Worm (Caenorhabditis elegans) whole organism, young adult: ENCODE data around the gene D1054.1.

Experiments
- F39B2.1 ChIP-seq: fragments of 200-800 bp; sonication (Bioruptor generic); IDR thresholded peaks from 2 replicates; pipeline ENCODE4 v1.3.6; 2022; ENCODE audit warnings: missing genetic modification reagents, missing genetic modification characterization, missing compliant biosample characterization
- akir-1 ChIP-seq: fragments of 200-800 bp; sonication (Bioruptor generic); optimal IDR thresholded peaks from 2 replicates; lab custom pipeline; 2018; ENCODE audit warnings: mild to moderate bottlenecking, missing genetic modification characterization, moderate library complexity, missing compliant biosample characterization
- ama-1 ChIP-seq, 3 experiments: fragments of 150-350 bp in 1 of 3; sonication (generic microtip) in 2 of 3; optimal IDR thresholded peaks; 2 replicates each; lab custom pipeline; 2014 to 2018; ENCODE audit warnings: missing biosample characterization in 2 of 3, missing genetic modification characterization in 2 of 3, missing genetic modification reagents in 2 of 3
- attf-5 ChIP-seq: fragments of 200-800 bp; sonication (Bioruptor generic); optimal IDR thresholded peaks from 2 replicates; lab custom pipeline; 2018; ENCODE audit warnings: mild to moderate bottlenecking, missing genetic modification characterization, missing compliant biosample characterization
- hlh-12 ChIP-seq: sonication (generic microtip); optimal IDR thresholded peaks from 2 replicates; lab custom pipeline; 2016; ENCODE audit warnings: missing genetic modification characterization, missing compliant biosample characterization
- lin-35 ChIP-seq, 3 experiments: fragments of 150-350 bp in 2 of 3; sonication (generic microtip) in 1 of 3; optimal IDR thresholded peaks; 2 replicates each; lab custom pipeline; 2014 to 2018; ENCODE audit warnings: missing biosample characterization in 3 of 3, missing genetic modification characterization in 3 of 3, missing genetic modification reagents in 3 of 3
- nfya-1 ChIP-seq: sonication (generic microtip); optimal IDR thresholded peaks from 2 replicates; lab custom pipeline; 2017; ENCODE audit warnings: antibody characterized with exemption, missing compliant biosample characterization, missing genetic modification characterization, borderline replicate concordance; ENCODE audit not compliant: insufficient read depth
- nhr-120 ChIP-seq: fragments of 200-800 bp; sonication (Bioruptor generic); IDR thresholded peaks from 2 replicates; pipeline ENCODE4 v1.3.6; 2022; ENCODE audit warnings: missing genetic modification characterization, missing compliant biosample characterization
- pha-4 ChIP-seq: fragments of 150-350 bp; sonication (generic microtip); optimal IDR thresholded peaks from 2 replicates; lab custom pipeline; 2014; ENCODE audit warnings: missing biosample characterization, missing genetic modification reagents, missing genetic modification characterization
- rcor-1 ChIP-seq: fragments of 200-800 bp; sonication (Bioruptor generic); IDR thresholded peaks from 2 replicates; pipeline ENCODE4 v1.3.6; 2022; ENCODE audit warnings: missing genetic modification reagents, missing genetic modification characterization, missing compliant biosample characterization
- rpc-1 ChIP-seq, 2 experiments: fragments of 150-350 bp in 1 of 2; sonication (generic microtip) in 1 of 2; optimal IDR thresholded peaks; 2 replicates each; lab custom pipeline; 2014 to 2018; ENCODE audit warnings: missing biosample characterization in 1 of 2, missing genetic modification characterization in 1 of 2, missing genetic modification reagents in 1 of 2, missing genotype in 1 of 2
- tbx-9 ChIP-seq: sonication (generic microtip); optimal IDR thresholded peaks from 2 replicates; lab custom pipeline; 2016; ENCODE audit warnings: borderline replicate concordance, missing genetic modification characterization, inconsistent platforms, missing compliant biosample characterization
- unc-62 ChIP-seq: fragments of 150-350 bp; optimal IDR thresholded peaks from 2 replicates; lab custom pipeline; 2014; ENCODE audit warnings: missing biosample characterization, missing genetic modification reagents, missing genetic modification characterization
- ztf-22 ChIP-seq: fragments of 200-800 bp; sonication (Bioruptor generic); optimal IDR thresholded peaks from 2 replicates; lab custom pipeline; 2018; ENCODE audit warnings: mild to moderate bottlenecking, missing genetic modification characterization, moderate library complexity, missing compliant biosample characterization

DNA sequence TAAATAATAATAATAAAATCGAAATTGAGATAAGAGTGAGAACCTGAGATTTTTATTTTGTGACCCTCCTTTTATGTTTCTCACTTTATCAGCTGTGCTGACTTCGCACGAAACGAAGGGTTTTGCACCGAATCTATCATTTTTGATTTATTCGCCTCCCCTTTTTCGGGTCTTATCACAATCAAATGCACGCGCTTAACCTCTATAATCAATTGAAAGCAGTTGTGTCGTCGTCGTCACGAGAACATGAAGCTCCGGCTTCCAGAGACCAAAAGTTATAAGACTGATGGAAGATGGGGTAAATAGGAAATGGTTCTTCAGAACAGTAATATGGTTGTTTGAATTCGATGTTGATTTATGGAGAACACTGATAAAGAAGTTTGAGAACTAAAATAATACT, 31.1 kb upstream of the D1054.1 start, which contains the start of gene D1054.18:
- TF ChIP-seq nfya-1 (tag; lab: Kevin White, UChicago) (no peak), tbx-9 (tag; lab: Kevin White, UChicago) (no peak), unc-62 (GFP tag; lab: Kevin White, UChicago) (no peak), F39B2.1 (no peak), ztf-22 (GFP tag; lab: Kevin White, UChicago) (peak; percentile 41), lin-35 (GFP tag; optimal IDR thresholded peaks at IDR 0.05; lab: Kevin White, UChicago) (no peak), ama-1 (optimal IDR thresholded peaks at IDR 0.05; lab: Kevin White, UChicago) (no peak), ama-1 (GFP tag; optimal IDR thresholded peaks at IDR 0.05; lab: Kevin White, UChicago) (no peak), attf-5 (GFP tag; lab: Kevin White, UChicago) (no peak), rcor-1 (GFP tag; lab: Robert Waterston, UW) (no peak), akir-1 (no peak), rpc-1 (optimal IDR thresholded peaks at IDR 0.05; lab: Kevin White, UChicago) (no peak), rpc-1 (tag; optimal IDR thresholded peaks at IDR 0.05; lab: Kevin White, UChicago) (no peak), hlh-12 (tag; lab: Kevin White, UChicago) (no peak), nhr-120 (no peak), pha-4 (tag; lab: Kevin White, UChicago) (peak; percentile 35)
